Worm (Caenorhabditis elegans) whole organism, early embryonic: ENCODE results near the gene lact-4.

Experiments
- B0310.2 ChIP-seq: sonication (generic microtip); optimal IDR thresholded peaks from 2 replicates; lab custom pipeline; 2016; ENCODE audit warnings: mild to moderate bottlenecking, missing genetic modification characterization, missing compliant biosample characterization
- F13C5.2 ChIP-seq: sonication (generic microtip); optimal IDR thresholded peaks from 2 replicates; lab custom pipeline; 2017; ENCODE audit warnings: mild to moderate bottlenecking, missing genetic modification characterization, inconsistent platforms, missing compliant biosample characterization
- aly-1 ChIP-seq: sonication (generic microtip); optimal IDR thresholded peaks from 2 replicates; lab custom pipeline; 2016; ENCODE audit warnings: missing genetic modification characterization, missing compliant biosample characterization
- ama-1 ChIP-seq: fragments of 150-350 bp; optimal IDR thresholded peaks from 2 replicates; lab custom pipeline; 2014
- flt-1 ChIP-seq: fragments of 200-800 bp; sonication (Bioruptor generic); IDR thresholded peaks from 2 replicates; pipeline ENCODE4 v1.3.6; 2022; ENCODE audit warnings: missing genetic modification characterization, missing compliant biosample characterization
- hnd-1 ChIP-seq: sonication (generic microtip); optimal IDR thresholded peaks from 2 replicates; lab custom pipeline; 2016; ENCODE audit warnings: missing genetic modification characterization, missing compliant biosample characterization
- pes-1 ChIP-seq: fragments of 200-800 bp; sonication (Bioruptor generic); IDR thresholded peaks from 2 replicates; pipeline ENCODE4 v1.3.6; 2022; ENCODE audit warnings: missing genetic modification reagents, missing genetic modification characterization, missing compliant biosample characterization
- scrt-1 ChIP-seq: fragments of 200-800 bp; sonication (Bioruptor generic); IDR thresholded peaks from 2 replicates; pipeline ENCODE4 v1.3.6; 2022; ENCODE audit warnings: missing genetic modification characterization, missing compliant biosample characterization
- sea-1 ChIP-seq: fragments of 200-800 bp; sonication (Bioruptor generic); conservative IDR thresholded peaks from 2 replicates; pipeline ENCODE4 v1.3.6; 2022; ENCODE audit warnings: missing genetic modification characterization, missing compliant biosample characterization
- tbx-11 ChIP-seq: fragments of 200-800 bp; sonication (Bioruptor generic); IDR thresholded peaks from 2 replicates; pipeline ENCODE4 v1.3.6; 2022; ENCODE audit warnings: missing genetic modification characterization, missing compliant biosample characterization
- tbx-37 ChIP-seq: fragments of 200-800 bp; sonication (Bioruptor generic); conservative IDR thresholded peaks from 2 replicates; pipeline ENCODE4 v1.3.6; 2022; ENCODE audit warnings: missing genetic modification reagents, missing genetic modification characterization, missing compliant biosample characterization

ce11 chrII:8449660-8450118 lies 30.6 kb downstream of the lact-4 start, which contains the start of gene F22B5.4:
- TF ChIP-seq ama-1 = no peak
- no peak for TF ChIP-seq pes-1 (GFP tag; lab: Robert Waterston, UW)
- TF ChIP-seq B0310.2 (tag; lab: Kevin White, UChicago) = no peak
- TF ChIP-seq tbx-37 (GFP tag; lab: Robert Waterston, UW) = no peak
- TF ChIP-seq F13C5.2 (tag; lab: Kevin White, UChicago) = no peak
- TF ChIP-seq sea-1 = no peak
- no peak for TF ChIP-seq flt-1 (GFP tag; lab: Robert Waterston, UW)
- no peak for TF ChIP-seq scrt-1 (GFP tag; lab: Robert Waterston, UW)
- TF ChIP-seq tbx-11 (GFP tag; lab: Robert Waterston, UW) = no peak
- no peak for TF ChIP-seq hnd-1 (tag; lab: Kevin White, UChicago)
- TF ChIP-seq aly-1 (tag; lab: Kevin White, UChicago) = no peak
